Worm (Caenorhabditis elegans) whole organism, mixed stage, embryonic: ENCODE results near the gene nhr-32.

Experiments
- M03D4.4 ChIP-seq: sonication (generic microtip); optimal IDR thresholded peaks from 2 replicates; lab custom pipeline; 2017; ENCODE audit warnings: mild to moderate bottlenecking, missing genetic modification characterization, missing compliant biosample characterization
- ceh-39 ChIP-seq: fragments of 150-350 bp; optimal IDR thresholded peaks from 2 replicates; lab custom pipeline; 2014; ENCODE audit warnings: missing biosample characterization, missing genetic modification characterization
- ceh-43 ChIP-seq: fragments of 200-800 bp; sonication (Bioruptor generic); optimal IDR thresholded peaks from 2 replicates; lab custom pipeline; 2018; ENCODE audit warnings: mild to moderate bottlenecking, missing genetic modification characterization, moderate library complexity, missing compliant biosample characterization
- ceh-83 ChIP-seq: fragments of 200-800 bp; sonication (Bioruptor generic); optimal IDR thresholded peaks from 2 replicates; lab custom pipeline; 2018; ENCODE audit warnings: mild to moderate bottlenecking, missing genetic modification characterization, missing compliant biosample characterization
- ces-1 ChIP-seq: fragments of 150-350 bp; optimal IDR thresholded peaks from 2 replicates; lab custom pipeline; 2014; ENCODE audit warnings: missing biosample characterization, missing genetic modification reagents, missing genetic modification characterization
- cnd-1 ChIP-seq: fragments of 200-800 bp; sonication (Bioruptor generic); optimal IDR thresholded peaks from 2 replicates; lab custom pipeline; 2018; ENCODE audit warnings: mild to moderate bottlenecking, missing genetic modification characterization, missing compliant biosample characterization
- elt-1 ChIP-seq: sonication (generic microtip); optimal IDR thresholded peaks from 2 replicates; lab custom pipeline; 2017; ENCODE audit warnings: missing genetic modification characterization, mild to moderate bottlenecking, missing compliant biosample characterization, antibody characterized with exemption, moderate library complexity, borderline replicate concordance; ENCODE audit not compliant: insufficient read depth
- elt-3 ChIP-seq: fragments of 150-350 bp; optimal IDR thresholded peaks from 2 replicates; lab custom pipeline; 2014; ENCODE audit warnings: missing biosample characterization, missing genetic modification characterization
- flh-1 ChIP-seq: fragments of 200-800 bp; sonication (Bioruptor generic); optimal IDR thresholded peaks from 2 replicates; lab custom pipeline; 2018; ENCODE audit warnings: mild to moderate bottlenecking, missing genetic modification characterization, moderate library complexity, missing compliant biosample characterization
- ham-2 ChIP-seq: fragments of 200-800 bp; sonication (Bioruptor generic); optimal IDR thresholded peaks from 2 replicates; lab custom pipeline; 2018; ENCODE audit warnings: mild to moderate bottlenecking, missing genetic modification characterization, missing compliant biosample characterization
- hlh-1 ChIP-seq: fragments of 150-350 bp; optimal IDR thresholded peaks from 2 replicates; lab custom pipeline; 2014; ENCODE audit warnings: missing biosample characterization, missing genetic modification reagents, missing genetic modification characterization
- lin-13 ChIP-seq: fragments of 150-350 bp; optimal IDR thresholded peaks from 2 replicates; lab custom pipeline; 2014; ENCODE audit warnings: missing biosample characterization, missing genetic modification characterization
- lin-32 ChIP-seq: fragments of 200-800 bp; sonication (Bioruptor generic); optimal IDR thresholded peaks from 2 replicates; lab custom pipeline; 2018; ENCODE audit warnings: mild to moderate bottlenecking, missing genetic modification characterization, missing compliant biosample characterization
- lsy-2 ChIP-seq: fragments of 150-350 bp; optimal IDR thresholded peaks from 2 replicates; lab custom pipeline; 2014; ENCODE audit warnings: missing biosample characterization, missing genetic modification characterization
- mab-5 ChIP-seq: fragments of 150-350 bp; optimal IDR thresholded peaks from 2 replicates; lab custom pipeline; 2014; ENCODE audit warnings: missing biosample characterization, missing genetic modification characterization
- mep-1 ChIP-seq: fragments of 150-350 bp; optimal IDR thresholded peaks from 2 replicates; lab custom pipeline; 2017; ENCODE audit warnings: missing biosample characterization, missing genetic modification reagents, missing genetic modification characterization, inconsistent platforms
- mls-2 ChIP-seq: sonication (generic microtip); optimal IDR thresholded peaks from 2 replicates; lab custom pipeline; 2016; ENCODE audit warnings: mild to moderate bottlenecking, missing genetic modification characterization, moderate library complexity, missing compliant biosample characterization
- nhr-12 ChIP-seq: fragments of 150-350 bp; optimal IDR thresholded peaks from 2 replicates; lab custom pipeline; 2014; ENCODE audit warnings: missing biosample characterization, missing genetic modification characterization
- nhr-237 ChIP-seq: fragments of 150-350 bp; optimal IDR thresholded peaks from 2 replicates; lab custom pipeline; 2014; ENCODE audit warnings: missing biosample characterization, missing genetic modification characterization
- nhr-28 ChIP-seq: fragments of 150-350 bp; optimal IDR thresholded peaks from 2 replicates; lab custom pipeline; 2014; ENCODE audit warnings: missing biosample characterization, missing genetic modification characterization
- nhr-76 ChIP-seq: sonication (generic microtip); optimal IDR thresholded peaks from 2 replicates; lab custom pipeline; 2017; ENCODE audit warnings: missing biosample characterization, missing genetic modification characterization
- pha-4 ChIP-seq: fragments of 150-350 bp; optimal IDR thresholded peaks from 2 replicates; lab custom pipeline; 2018; ENCODE audit warnings: missing biosample characterization, missing genetic modification reagents, missing genetic modification characterization
- sem-2 ChIP-seq: fragments of 200-800 bp; sonication (Bioruptor generic); optimal IDR thresholded peaks from 2 replicates; lab custom pipeline; 2018; ENCODE audit warnings: mild to moderate bottlenecking, missing genetic modification characterization, missing compliant biosample characterization
- snpc-4 ChIP-seq: fragments of 150-350 bp; optimal IDR thresholded peaks from 2 replicates; lab custom pipeline; 2014; ENCODE audit warnings: missing biosample characterization, missing genetic modification characterization
- sptf-1 ChIP-seq: sonication (generic microtip); optimal IDR thresholded peaks from 2 replicates; lab custom pipeline; 2017; ENCODE audit warnings: mild to moderate bottlenecking, missing genetic modification characterization, moderate library complexity, missing compliant biosample characterization
- tbx-8 ChIP-seq: fragments of 200-800 bp; sonication (Bioruptor generic); optimal IDR thresholded peaks from 2 replicates; lab custom pipeline; 2018; ENCODE audit warnings: mild to moderate bottlenecking, missing genetic modification characterization, moderate library complexity, missing compliant biosample characterization
- unc-120 ChIP-seq: sonication (generic microtip); optimal IDR thresholded peaks from 2 replicates; lab custom pipeline; 2017; ENCODE audit warnings: missing genetic modification characterization, missing compliant biosample characterization; ENCODE audit not compliant: poor library complexity, severe bottlenecking
- unc-39 ChIP-seq: fragments of 150-350 bp; optimal IDR thresholded peaks from 2 replicates; lab custom pipeline; 2014; ENCODE audit warnings: missing biosample characterization, missing genetic modification characterization
- zip-8 ChIP-seq: fragments of 150-350 bp; optimal IDR thresholded peaks from 2 replicates; lab custom pipeline; 2014; ENCODE audit warnings: missing biosample characterization, missing genetic modification characterization
- ztf-11 ChIP-seq: fragments of 150-350 bp; optimal IDR thresholded peaks from 2 replicates; lab custom pipeline; 2014; ENCODE audit warnings: missing biosample characterization, missing genetic modification characterization

nhr-32 gene

ce11 chrX:13269586-13269985, 17.8 kb downstream of the nhr-32 start, which contains the start of gene cyp-14A2:
cyp-14A2 (minus strand) TSS chrX:13269686.
- TF ChIP-seq hlh-1 (no peak), tbx-8 (GFP tag; lab: Kevin White, UChicago) (no peak), ceh-83 (GFP tag; lab: Kevin White, UChicago) (no peak), unc-39 (tag; lab: Kevin White, UChicago) (no peak), flh-1 (no peak), elt-3 (no peak), nhr-237 (tag; lab: Kevin White, UChicago) (no peak), lsy-2 (tag; lab: Kevin White, UChicago) (no peak)
- TF ChIP-seq, all 35 proteins: peak for 0

ce11 chrX:13274102-13274501, 22.3 kb downstream of the nhr-32 start, which contains the start of gene cyp-14A3:
cyp-14A3 (minus strand) TSS chrX:13274202.
- TF ChIP-seq pha-4 (tag; lab: Kevin White, UChicago): no peak
- no peak for TF ChIP-seq zip-8 (tag; lab: Kevin White, UChicago)
- TF ChIP-seq ces-1 (GFP tag; lab: Kevin White, UChicago): no peak
- TF ChIP-seq mls-2: no peak
- no peak for TF ChIP-seq elt-1 (tag; lab: Kevin White, UChicago)
- no peak for TF ChIP-seq unc-120 (tag; lab: Kevin White, UChicago)
- TF ChIP-seq nhr-237 (tag; lab: Kevin White, UChicago): no peak
- TF ChIP-seq flh-1: no peak
- no peak for TF ChIP-seq M03D4.4
- no peak for TF ChIP-seq cnd-1 (tag; lab: Kevin White, UChicago)
- no peak for TF ChIP-seq elt-3
- no peak for TF ChIP-seq nhr-76
- no peak for TF ChIP-seq sem-2 (GFP tag; lab: Kevin White, UChicago)
- no peak for TF ChIP-seq lsy-2 (tag; lab: Kevin White, UChicago)
- no peak for TF ChIP-seq mep-1 (tag; lab: Kevin White, UChicago)
- TF ChIP-seq ham-2 (GFP tag; lab: Kevin White, UChicago): no peak
- no peak for TF ChIP-seq ceh-43 (GFP tag; lab: Kevin White, UChicago)
- TF ChIP-seq sptf-1 (tag; lab: Kevin White, UChicago): no peak
- TF ChIP-seq nhr-12: no peak

- TF ChIP-seq nhr-28 (tag; lab: Kevin White, UChicago) (no peak), sem-2 (GFP tag; lab: Kevin White, UChicago) (no peak), sptf-1 (tag; lab: Kevin White, UChicago) (no peak), hlh-1 (no peak), ztf-11 (tag; lab: Kevin White, UChicago) (no peak), ceh-83 (GFP tag; lab: Kevin White, UChicago) (no peak), mep-1 (tag; lab: Kevin White, UChicago) (no peak), lin-13 (no peak), lin-32 (no peak), nhr-237 (tag; lab: Kevin White, UChicago) (no peak), zip-8 (tag; lab: Kevin White, UChicago) (no peak), elt-1 (tag; lab: Kevin White, UChicago) (no peak), nhr-12 (no peak), ceh-39 (tag; lab: Kevin White, UChicago) (no peak)
Measured at ce11 chrX:13278876-13279275, 27.1 kb downstream of the nhr-32 start, which contains the start of gene phf-33. phf-33 (minus strand) TSS chrX:13278976.

ce11 chrX:13283462-13283861, 31.7 kb downstream of the nhr-32 start:
- TF ChIP-seq ceh-43 (GFP tag; lab: Kevin White, UChicago) (no peak), ceh-39 (tag; lab: Kevin White, UChicago) (no peak), nhr-76 (no peak), lin-13 (no peak), ceh-83 (GFP tag; lab: Kevin White, UChicago) (no peak), ham-2 (GFP tag; lab: Kevin White, UChicago) (no peak), hlh-1 (no peak), elt-1 (tag; lab: Kevin White, UChicago) (no peak), nhr-237 (tag; lab: Kevin White, UChicago) (no peak), flh-1 (no peak), tbx-8 (GFP tag; lab: Kevin White, UChicago) (no peak), sptf-1 (tag; lab: Kevin White, UChicago) (no peak), ces-1 (GFP tag; lab: Kevin White, UChicago) (no peak)

ce11 chrX:13284091-13284490, 32.3 kb downstream of the nhr-32 start, which contains the start of gene cyp-14A4:
cyp-14A4 (minus strand) TSS chrX:13284197.
- no peak for TF ChIP-seq elt-3
- no peak for TF ChIP-seq sptf-1 (tag; lab: Kevin White, UChicago)
- TF ChIP-seq lsy-2 (tag; lab: Kevin White, UChicago): no peak
- TF ChIP-seq hlh-1: no peak
- no peak for TF ChIP-seq snpc-4 (tag; lab: Kevin White, UChicago)
- no peak for TF ChIP-seq mab-5 (tag; lab: Kevin White, UChicago)
